Fruit fly (Drosophila melanogaster) whole organism, embryonic: Measurements from ENCODE around the gene CG13928.

ENCODE experiments used
- Atf6 ChIP-seq: fragments of 200-800 bp; sonication (Bioruptor generic); IDR thresholded peaks from 2 replicates; pipeline ENCODE4 v1.3.6; 2022; ENCODE audit warnings: missing biosample characterization, missing genetic modification characterization
- CG10147 ChIP-seq: fragments of 200-800 bp; sonication (Bioruptor generic); optimal IDR thresholded peaks from 2 replicates; lab custom pipeline; 2019; ENCODE audit warnings: missing biosample characterization, mild to moderate bottlenecking, missing genetic modification characterization, moderate library complexity
- CG10267 ChIP-seq: fragments of 200-800 bp; sonication (Bioruptor generic); optimal IDR thresholded peaks from 2 replicates; lab custom pipeline; 2018; ENCODE audit warnings: missing biosample characterization, mild to moderate bottlenecking, missing genetic modification characterization, moderate library complexity
- CG10654 ChIP-seq: fragments of 200-800 bp; sonication (Bioruptor generic); optimal IDR thresholded peaks from 2 replicates; lab custom pipeline; 2016; ENCODE audit warnings: missing biosample characterization, missing genetic modification characterization
- CG12219 ChIP-seq: fragments of 200-800 bp; sonication (Bioruptor generic); optimal IDR thresholded peaks from 3 replicates; lab custom pipeline; 2018; ENCODE audit warnings: missing biosample characterization, mild to moderate bottlenecking, missing genetic modification characterization
- CG13287 ChIP-seq: fragments of 200-800 bp; sonication (Bioruptor generic); IDR thresholded peaks from 2 replicates; pipeline ENCODE4 v1.3.6; 2022; ENCODE audit warnings: missing biosample characterization, missing genetic modification characterization; ENCODE audit not compliant: partially characterized antibody
- CG13775 ChIP-seq: fragments of 200-800 bp; sonication (Bioruptor generic); optimal IDR thresholded peaks from 3 replicates; lab custom pipeline; 2017; ENCODE audit warnings: missing biosample characterization, mild to moderate bottlenecking, missing genetic modification characterization
- CG13894 ChIP-seq: fragments of 200-800 bp; sonication (Bioruptor generic); optimal IDR thresholded peaks from 3 replicates; lab custom pipeline; 2018; ENCODE audit warnings: missing biosample characterization, mild to moderate bottlenecking, missing genetic modification characterization, moderate library complexity
- CG15011 ChIP-seq: fragments of 200-800 bp; sonication (Bioruptor generic); optimal IDR thresholded peaks from 3 replicates; lab custom pipeline; 2018; ENCODE audit warnings: missing biosample characterization, mild to moderate bottlenecking, missing genetic modification characterization
- CG15269 ChIP-seq: fragments of 200-800 bp; sonication (Bioruptor generic); optimal IDR thresholded peaks from 2 replicates; lab custom pipeline; 2018; ENCODE audit warnings: missing biosample characterization, mild to moderate bottlenecking, missing genetic modification characterization, moderate library complexity
- CG1529 ChIP-seq: fragments of 200-800 bp; sonication (Bioruptor generic); optimal IDR thresholded peaks from 3 replicates; lab custom pipeline; 2018; ENCODE audit warnings: missing biosample characterization, missing genetic modification characterization
- CG15514 ChIP-seq: fragments of 200-800 bp; sonication (Bioruptor generic); optimal IDR thresholded peaks from 3 replicates; lab custom pipeline; 2017; ENCODE audit warnings: missing biosample characterization, missing genetic modification characterization, mild to moderate bottlenecking, moderate library complexity, missing genetic modification reagents
- CG15601 ChIP-seq: fragments of 200-800 bp; sonication (Bioruptor generic); optimal IDR thresholded peaks from 3 replicates; lab custom pipeline; 2019; ENCODE audit warnings: missing biosample characterization, mild to moderate bottlenecking, missing genetic modification characterization, moderate library complexity
- CG17612 ChIP-seq: fragments of 200-800 bp; sonication (Bioruptor generic); IDR thresholded peaks from 2 replicates; pipeline ENCODE4 v1.3.6; 2022; ENCODE audit warnings: missing biosample characterization, missing genetic modification characterization
- CG2199 ChIP-seq: fragments of 200-800 bp; sonication (Bioruptor generic); IDR thresholded peaks from 3 replicates; pipeline ENCODE4 v1.3.6; 2022; ENCODE audit warnings: missing biosample characterization, missing genetic modification characterization
- CG31441 ChIP-seq: fragments of 200-800 bp; sonication (Bioruptor generic); IDR thresholded peaks from 2 replicates; pipeline ENCODE4 v1.3.6; 2022; ENCODE audit warnings: missing biosample characterization, missing genetic modification characterization
- CG7556 ChIP-seq: fragments of 200-800 bp; sonication (Bioruptor generic); optimal IDR thresholded peaks from 2 replicates; lab custom pipeline; 2017; ENCODE audit warnings: missing biosample characterization, mild to moderate bottlenecking, missing genetic modification characterization
- CG8478 ChIP-seq: fragments of >200 bp; optimal IDR thresholded peaks from 2 replicates; lab custom pipeline; 2018
- CG9727 ChIP-seq: fragments of 200-800 bp; sonication (Bioruptor generic); optimal IDR thresholded peaks from 3 replicates; lab custom pipeline; 2017; ENCODE audit warnings: missing biosample characterization, mild to moderate bottlenecking, missing genetic modification characterization
- CG9797 ChIP-seq: fragments of 200-800 bp; sonication (Bioruptor generic); optimal IDR thresholded peaks from 3 replicates; lab custom pipeline; 2018; ENCODE audit warnings: missing biosample characterization, mild to moderate bottlenecking, missing genetic modification characterization
- Ets65A ChIP-seq: fragments of 200-800 bp; sonication (Bioruptor generic); peaks from one replicate; lab custom pipeline; 2016; ENCODE audit warnings: missing biosample characterization, missing genetic modification characterization
- Ets97D ChIP-seq: fragments of 200-800 bp; sonication (Bioruptor generic); optimal IDR thresholded peaks from 3 replicates; lab custom pipeline; 2016; ENCODE audit warnings: missing biosample characterization, missing genetic modification characterization
- HmgZ ChIP-seq: fragments of 200-800 bp; sonication (Bioruptor generic); optimal IDR thresholded peaks from 2 replicates; lab custom pipeline; 2018; ENCODE audit warnings: missing biosample characterization, mild to moderate bottlenecking, missing genetic modification characterization
- MBD-R2 ChIP-seq: fragments of 200-800 bp; sonication (Bioruptor generic); IDR thresholded peaks from 2 replicates; pipeline ENCODE4 v1.3.6; 2022; ENCODE audit warnings: missing biosample characterization, missing genetic modification characterization
- Meics ChIP-seq: fragments of 200-800 bp; sonication (Bioruptor generic); optimal IDR thresholded peaks from 2 replicates; lab custom pipeline; 2017; ENCODE audit warnings: missing biosample characterization, mild to moderate bottlenecking, missing genetic modification characterization
- Oli ChIP-seq: fragments of 200-800 bp; sonication (Bioruptor generic); optimal IDR thresholded peaks from 2 replicates; lab custom pipeline; 2018; ENCODE audit warnings: missing biosample characterization, mild to moderate bottlenecking, missing genetic modification characterization, moderate library complexity
- Opbp ChIP-seq: fragments of 200-800 bp; sonication (Bioruptor generic); IDR thresholded peaks from 3 replicates; pipeline ENCODE4 v1.3.6; 2022; ENCODE audit warnings: missing biosample characterization, missing genetic modification characterization; ENCODE audit not compliant: partially characterized antibody
- Ptx1 ChIP-seq: fragments of 200-800 bp; sonication (Bioruptor generic); IDR thresholded peaks from 2 replicates; pipeline ENCODE4 v1.3.6; 2022; ENCODE audit warnings: missing biosample characterization, missing genetic modification characterization
- Scr ChIP-seq: fragments of 200-800 bp; sonication (Bioruptor generic); IDR thresholded peaks from 2 replicates; pipeline ENCODE4 v1.3.6; 2022; ENCODE audit warnings: missing biosample characterization, missing genetic modification characterization; ENCODE audit not compliant: partially characterized antibody
- Sox100B ChIP-seq: fragments of 200-800 bp; sonication (Bioruptor generic); optimal IDR thresholded peaks from 3 replicates; lab custom pipeline; 2018; ENCODE audit warnings: missing biosample characterization, mild to moderate bottlenecking, missing genetic modification characterization
- Sry-β ChIP-seq: fragments of 200-800 bp; sonication (Bioruptor generic); optimal IDR thresholded peaks from 2 replicates; lab custom pipeline; 2018; ENCODE audit warnings: missing biosample characterization, mild to moderate bottlenecking, missing genetic modification characterization, moderate library complexity
- Ssrp ChIP-seq: fragments of 200-800 bp; sonication (Bioruptor generic); optimal IDR thresholded peaks from 2 replicates; lab custom pipeline; 2018; ENCODE audit warnings: missing biosample characterization, mild to moderate bottlenecking, missing genetic modification characterization, moderate library complexity
- aop ChIP-seq: fragments of 200-800 bp; sonication (Bioruptor generic); IDR thresholded peaks from 2 replicates; pipeline ENCODE4 v1.3.6; 2022; ENCODE audit warnings: missing biosample characterization, missing genetic modification characterization
- br ChIP-seq: fragments of >200 bp; optimal IDR thresholded peaks from 2 replicates; lab custom pipeline; 2017
- chif ChIP-seq, 2 experiments: fragments of 200-800 bp; sonication (Bioruptor generic); optimal IDR thresholded peaks; 3 replicates each; lab custom pipeline; 2016; ENCODE audit warnings: missing biosample characterization in 2 of 2, missing genetic modification characterization in 2 of 2
- gem ChIP-seq: fragments of 200-800 bp; sonication (Bioruptor generic); optimal IDR thresholded peaks from 2 replicates; lab custom pipeline; 2019; ENCODE audit warnings: missing biosample characterization, mild to moderate bottlenecking, missing genetic modification characterization, moderate library complexity
- ham ChIP-seq: fragments of 200-800 bp; sonication (Bioruptor generic); IDR thresholded peaks from 2 replicates; pipeline ENCODE4 v1.3.6; 2022; ENCODE audit warnings: missing biosample characterization, missing genetic modification characterization
- hkb ChIP-seq, 2 experiments: fragments of 200-800 bp in 1 of 2; fragments of >200 bp in 1 of 2; sonication (Bioruptor generic) in 1 of 2; IDR thresholded peaks in 1 of 2; optimal IDR thresholded peaks in 1 of 2; 2 replicates each; pipeline versions ENCODE4 v1.3.6 to Lab custom; 2017 to 2022; ENCODE audit warnings: missing biosample characterization in 1 of 2, missing genetic modification characterization in 1 of 2
- kah ChIP-seq: fragments of 200-800 bp; sonication (Bioruptor generic); optimal IDR thresholded peaks from 2 replicates; lab custom pipeline; 2018; ENCODE audit warnings: missing biosample characterization, mild to moderate bottlenecking, missing genetic modification characterization
- ken ChIP-seq: fragments of 200-800 bp; sonication (Bioruptor generic); IDR thresholded peaks from 3 replicates; pipeline ENCODE4 v1.3.6; 2022; ENCODE audit warnings: missing biosample characterization, missing genetic modification characterization
- lilli ChIP-seq: fragments of 200-800 bp; sonication (Bioruptor generic); optimal IDR thresholded peaks from 3 replicates; lab custom pipeline; 2016; ENCODE audit warnings: missing biosample characterization, missing genetic modification characterization
- oc ChIP-seq: fragments of 200-800 bp; sonication (Bioruptor generic); optimal IDR thresholded peaks from 2 replicates; lab custom pipeline; 2018; ENCODE audit warnings: missing biosample characterization, mild to moderate bottlenecking, missing genetic modification characterization, moderate library complexity
- row ChIP-seq: fragments of 200-800 bp; sonication (Bioruptor generic); IDR thresholded peaks from 3 replicates; pipeline ENCODE4 v1.3.6; 2022; ENCODE audit warnings: missing biosample characterization, missing genetic modification characterization
- sc ChIP-seq, 3 experiments: fragments of >200 bp in 2 of 3; fragments of 200-800 bp in 1 of 3; sonication (Bioruptor generic) in 1 of 3; optimal IDR thresholded peaks; 2 replicates in 2 of 3; 3 replicates in 1 of 3; lab custom pipeline; 2017; ENCODE audit warnings: mild to moderate bottlenecking in 1 of 3, missing biosample characterization in 1 of 3, missing genetic modification characterization in 1 of 3, missing genetic modification reagents in 1 of 3
- sd ChIP-seq: fragments of 200-800 bp; sonication (Bioruptor generic); optimal IDR thresholded peaks from 3 replicates; lab custom pipeline; 2018; ENCODE audit warnings: missing biosample characterization, mild to moderate bottlenecking, missing genetic modification characterization, moderate library complexity
- sima ChIP-seq: fragments of 200-800 bp; sonication (Bioruptor generic); optimal IDR thresholded peaks from 2 replicates; lab custom pipeline; 2016; ENCODE audit warnings: missing biosample characterization, missing genetic modification characterization
- slbo ChIP-seq: fragments of 200-800 bp; sonication (Bioruptor generic); IDR thresholded peaks from 2 replicates; pipeline ENCODE4 v1.3.6; 2022; ENCODE audit warnings: missing biosample characterization, missing genetic modification characterization
- stwl ChIP-seq: fragments of 200-800 bp; sonication (Bioruptor generic); optimal IDR thresholded peaks from 3 replicates; lab custom pipeline; 2018; ENCODE audit warnings: missing biosample characterization, mild to moderate bottlenecking, missing genetic modification characterization, moderate library complexity
- toy ChIP-seq: fragments of 200-800 bp; sonication (Bioruptor generic); IDR thresholded peaks from 2 replicates; pipeline ENCODE4 v1.3.6; 2022; ENCODE audit warnings: missing biosample characterization, missing genetic modification characterization
- zen ChIP-seq: fragments of 200-800 bp; sonication (Bioruptor generic); optimal IDR thresholded peaks from 3 replicates; lab custom pipeline; 2018; ENCODE audit warnings: missing biosample characterization, mild to moderate bottlenecking, missing genetic modification characterization, moderate library complexity

CG13928 gene

dm6 chr3L:1602833-1603128 is 25.4 kb downstream of the CG13928 start, which contains the start of the genes CG18170 and CG33791:
Gene CG18170, plus strand, starts transcription at chr3L:1602954.
Gene CG33791, plus strand, starts transcription at chr3L:1602954.
- TF ChIP-seq CG2199 (no peak), CG15514 (GFP tag; lab: Kevin White, UChicago) (peak; percentile 98), CG15601 (tag; lab: Kevin White, UChicago) (peak; percentile 17), MBD-R2 (GFP tag; lab: Robert Waterston, UW) (0 out of 2 replicates have a peak, but pooled peaks have one; percentile 1), chif (GFP tag; optimal IDR thresholded peaks at IDR 0.05; lab: Kevin White, UChicago) (no peak), br (no peak), ham (GFP tag; lab: Robert Waterston, UW) (no peak), toy (no peak), row (GFP tag; lab: Robert Waterston, UW) (0 out of 3 replicates have a peak, but pooled peaks have one; percentile 0), Oli (tag; lab: Kevin White, UChicago) (no peak), Ets97D (peak; percentile 52), CG9727 (peak; percentile 19), lilli (no peak), CG13287 (GFP tag; lab: Robert Waterston, UW) (no peak), CG10267 (tag; lab: Kevin White, UChicago) (peak; percentile 54), CG17612 (GFP tag; lab: Robert Waterston, UW) (no peak), CG1529 (GFP tag; lab: Kevin White, UChicago) (no peak), CG13775 (GFP tag; lab: Kevin White, UChicago) (peak; percentile 11), kah (GFP tag; lab: Kevin White, UChicago) (no peak), CG8478 (lab: Kevin White, UChicago) (no peak), hkb (optimal IDR thresholded peaks at IDR 0.05; lab: Kevin White, UChicago) (peak; percentile 8), hkb (GFP tag; IDR thresholded peaks at IDR 0.05; lab: Robert Waterston, UW) (no peak), sima (GFP tag; lab: Kevin White, UChicago) (no peak), CG15269 (tag; lab: Kevin White, UChicago) (no peak), Scr (GFP tag; lab: Robert Waterston, UW) (0 out of 2 replicates have a peak, but pooled peaks have one; percentile 3), slbo (no peak), CG31441 (GFP tag; lab: Robert Waterston, UW) (0 out of 2 replicates have a peak, but pooled peaks have one; percentile 9), HmgZ (no peak), CG7556 (GFP tag; lab: Kevin White, UChicago) (no peak), CG13894 (tag; lab: Kevin White, UChicago) (no peak), CG9797 (GFP tag; lab: Kevin White, UChicago) (peak; percentile 39), sc (optimal IDR thresholded peaks at IDR 0.05; lab: Kevin White, UChicago) (no peak), sc (GFP tag; optimal IDR thresholded peaks at IDR 0.05; lab: Kevin White, UChicago) (peak; percentile 1), Atf6 (GFP tag; lab: Robert Waterston, UW) (no peak), Meics (GFP tag; lab: Kevin White, UChicago) (no peak), oc (tag; lab: Kevin White, UChicago) (no peak), CG15011 (GFP tag; lab: Kevin White, UChicago) (no peak), CG10654 (GFP tag; lab: Kevin White, UChicago) (no peak), sd (tag; lab: Kevin White, UChicago) (no peak), stwl (tag; lab: Kevin White, UChicago) (no peak)
- TF ChIP-seq, all 482 proteins: peak for 13

- TF ChIP-seq Ssrp (no peak), ken (GFP tag; lab: Robert Waterston, UW) (no peak), Ptx1 (GFP tag; lab: Robert Waterston, UW) (no peak), Sox100B (GFP tag; lab: Kevin White, UChicago) (no peak), CG12219 (GFP tag; lab: Kevin White, UChicago) (no peak), gem (tag; lab: Kevin White, UChicago) (no peak), CG8478 (lab: Kevin White, UChicago) (no peak), zen (no peak), Sry-β (GFP tag; lab: Kevin White, UChicago) (peak; percentile 30), CG10147 (no peak), Ets65A (GFP tag; lab: Kevin White, UChicago) (peak; percentile 86), aop (no peak), Opbp (GFP tag; lab: Robert Waterston, UW) (no peak)
These were observed 25.9 kb downstream of the CG13928 start, which contains the start of gene CG12104 for dm6 chr3L:1602064-1602832. Gene CG12104, minus strand, starts transcription at chr3L:1602674.
